Fruit fly (Drosophila melanogaster) whole organism, adult: ENCODE measurements around the gene CG13380.

Experiments used
- CG14711 ChIP-seq: fragments of 200-800 bp; sonication (Bioruptor generic); optimal IDR thresholded peaks from 2 replicates; lab custom pipeline; 2018; ENCODE audit warnings: missing biosample characterization, mild to moderate bottlenecking, missing genetic modification characterization, moderate library complexity
- CG1620 ChIP-seq: fragments of 200-800 bp; sonication (Bioruptor generic); optimal IDR thresholded peaks from 2 replicates; lab custom pipeline; 2016; ENCODE audit warnings: missing biosample characterization, missing genetic modification characterization
- CG7101 ChIP-seq: fragments of 200-800 bp; sonication (Bioruptor generic); optimal IDR thresholded peaks from 2 replicates; lab custom pipeline; 2018; ENCODE audit warnings: missing biosample characterization, mild to moderate bottlenecking, missing genetic modification characterization, moderate library complexity
- Hr96 ChIP-seq: fragments of 200-800 bp; sonication (Bioruptor generic); optimal IDR thresholded peaks from 2 replicates; lab custom pipeline; 2016; ENCODE audit warnings: missing biosample characterization, missing genetic modification characterization
- cic ChIP-seq: fragments of 200-800 bp; sonication (Bioruptor generic); optimal IDR thresholded peaks from 2 replicates; lab custom pipeline; 2017; ENCODE audit warnings: missing biosample characterization, mild to moderate bottlenecking, missing genetic modification characterization, moderate library complexity
- kay ChIP-seq: fragments of 200-800 bp; sonication (Bioruptor generic); peaks from one replicate; lab custom pipeline; 2016; ENCODE audit warnings: missing biosample characterization, missing genetic modification characterization, borderline replicate concordance
- tj ChIP-seq: fragments of 200-800 bp; sonication (Bioruptor generic); optimal IDR thresholded peaks from 3 replicates; lab custom pipeline; 2017; ENCODE audit warnings: missing biosample characterization, mild to moderate bottlenecking, missing genetic modification characterization, moderate library complexity

DNA sequence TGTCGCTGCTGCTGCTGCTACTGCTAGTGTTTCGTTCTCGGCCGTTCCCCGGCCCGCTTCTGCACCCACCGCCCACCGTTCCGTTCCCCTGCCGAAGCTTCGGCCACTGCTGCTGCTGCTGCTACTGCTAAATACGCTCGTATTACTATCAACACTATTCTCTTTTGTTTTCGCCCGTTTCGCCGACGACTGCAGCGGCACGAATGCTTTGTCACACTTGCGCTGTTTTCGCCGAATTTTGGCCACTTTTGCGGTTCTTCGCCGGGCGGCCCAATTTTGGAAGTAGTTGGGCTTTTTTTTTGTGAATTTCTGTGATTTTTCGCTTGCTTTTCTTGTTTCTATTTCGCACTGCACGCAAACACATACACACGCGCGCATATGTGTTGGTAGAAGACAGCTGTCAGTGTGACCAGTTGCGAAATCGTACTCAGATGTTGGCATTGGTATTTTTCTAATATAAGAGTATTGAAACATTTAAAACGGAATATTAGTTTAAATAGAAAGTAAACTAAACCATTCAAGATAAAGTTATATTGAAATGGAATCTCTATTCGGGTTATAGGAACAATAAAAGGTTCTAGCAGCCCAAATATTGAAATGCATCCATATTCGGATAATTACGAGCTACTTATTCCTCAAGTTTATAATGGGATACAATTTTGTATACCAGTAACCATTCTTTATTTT, 4.1 kb upstream of the CG13380 start, which contains the start of gene not:
- TF ChIP-seq Hr96 (GFP tag; lab: Kevin White, UChicago) (no peak), kay (no peak), CG7101 (tag; lab: Kevin White, UChicago) (no peak), cic (peak; percentile 71), CG14711 (no peak), tj (GFP tag; lab: Kevin White, UChicago) (peak; percentile 75), CG1620 (no peak)
